Fruit fly (Drosophila melanogaster) whole organism, embryonic: ENCODE measurements around the gene mmy.

Experiments
- CG10147 ChIP-seq: fragments of 200-800 bp; sonication (Bioruptor generic); optimal IDR thresholded peaks from 2 replicates; lab custom pipeline; 2019; ENCODE audit warnings: missing biosample characterization, mild to moderate bottlenecking, missing genetic modification characterization, moderate library complexity
- CG10979 ChIP-seq: fragments of 200-800 bp; sonication (Bioruptor generic); optimal IDR thresholded peaks from 2 replicates; lab custom pipeline; 2018; ENCODE audit warnings: missing biosample characterization, mild to moderate bottlenecking, missing genetic modification characterization, moderate library complexity
- CG12236 ChIP-seq: fragments of 200-800 bp; sonication (Bioruptor generic); optimal IDR thresholded peaks from 2 replicates; lab custom pipeline; 2016; ENCODE audit warnings: missing biosample characterization, missing genetic modification characterization
- CG12942 ChIP-seq: fragments of 200-800 bp; sonication (Bioruptor generic); optimal IDR thresholded peaks from 3 replicates; lab custom pipeline; 2016; ENCODE audit warnings: missing biosample characterization, missing genetic modification characterization
- CG13775 ChIP-seq: fragments of 200-800 bp; sonication (Bioruptor generic); optimal IDR thresholded peaks from 3 replicates; lab custom pipeline; 2017; ENCODE audit warnings: missing biosample characterization, mild to moderate bottlenecking, missing genetic modification characterization
- CG14050 ChIP-seq: fragments of 200-800 bp; sonication (Bioruptor generic); IDR thresholded peaks from 3 replicates; pipeline ENCODE4 v1.3.6; 2022; ENCODE audit warnings: missing biosample characterization, missing genetic modification characterization
- CG14965 ChIP-seq: fragments of 200-800 bp; sonication (Bioruptor generic); optimal IDR thresholded peaks from 2 replicates; lab custom pipeline; 2016; ENCODE audit warnings: missing biosample characterization, missing genetic modification characterization, borderline replicate concordance
- CG15073 ChIP-seq: fragments of 200-800 bp; sonication (Bioruptor generic); optimal IDR thresholded peaks from 2 replicates; lab custom pipeline; 2016; ENCODE audit warnings: missing biosample characterization, missing genetic modification characterization
- CG1602 ChIP-seq: fragments of 200-800 bp; sonication (Bioruptor generic); optimal IDR thresholded peaks from 3 replicates; lab custom pipeline; 2016; ENCODE audit warnings: missing biosample characterization, missing genetic modification characterization
- CG16813 ChIP-seq: fragments of 200-800 bp; sonication (Bioruptor generic); IDR thresholded peaks from 3 replicates; pipeline ENCODE4 v1.3.6; 2022; ENCODE audit warnings: missing biosample characterization, missing genetic modification characterization; ENCODE audit not compliant: partially characterized antibody
- CG16815 ChIP-seq: fragments of 200-800 bp; sonication (Bioruptor generic); optimal IDR thresholded peaks from 3 replicates; lab custom pipeline; 2017; ENCODE audit warnings: missing biosample characterization, mild to moderate bottlenecking, missing genetic modification characterization
- CG18476 ChIP-seq: fragments of 200-800 bp; sonication (Bioruptor generic); optimal IDR thresholded peaks from 2 replicates; lab custom pipeline; 2016; ENCODE audit warnings: missing biosample characterization, mild to moderate bottlenecking, missing genetic modification characterization
- CG31224 ChIP-seq: fragments of 200-800 bp; sonication (Bioruptor generic); IDR thresholded peaks from 2 replicates; pipeline ENCODE4 v1.3.6; 2022; ENCODE audit warnings: missing biosample characterization, missing genetic modification characterization
- CG31365 ChIP-seq: fragments of 200-800 bp; sonication (Bioruptor generic); optimal IDR thresholded peaks from 2 replicates; lab custom pipeline; 2018; ENCODE audit warnings: missing biosample characterization, mild to moderate bottlenecking, missing genetic modification characterization
- CG6254 ChIP-seq: fragments of 200-800 bp; sonication (Bioruptor generic); optimal IDR thresholded peaks from 3 replicates; lab custom pipeline; 2017; ENCODE audit warnings: mild to moderate bottlenecking, missing biosample characterization, missing genetic modification reagents, missing genetic modification characterization
- CG7357 ChIP-seq: fragments of 200-800 bp; sonication (Bioruptor generic); IDR thresholded peaks from 3 replicates; pipeline ENCODE4 v1.3.6; 2022; ENCODE audit warnings: missing biosample characterization, missing genetic modification characterization
- CG7786 ChIP-seq: fragments of 200-800 bp; sonication (Bioruptor generic); optimal IDR thresholded peaks from 2 replicates; lab custom pipeline; 2016; ENCODE audit warnings: missing biosample characterization, missing genetic modification characterization
- CG7987 ChIP-seq: fragments of 200-800 bp; sonication (Bioruptor generic); optimal IDR thresholded peaks from 2 replicates; lab custom pipeline; 2018; ENCODE audit warnings: missing biosample characterization, mild to moderate bottlenecking, missing genetic modification characterization, moderate library complexity
- CG8765 ChIP-seq: fragments of 200-800 bp; sonication (Bioruptor generic); IDR thresholded peaks from 2 replicates; pipeline ENCODE4 v1.3.6; 2022; ENCODE audit warnings: missing biosample characterization, missing genetic modification characterization
- CG9797 ChIP-seq: fragments of 200-800 bp; sonication (Bioruptor generic); optimal IDR thresholded peaks from 3 replicates; lab custom pipeline; 2018; ENCODE audit warnings: missing biosample characterization, mild to moderate bottlenecking, missing genetic modification characterization
- Deaf1 ChIP-seq: fragments of 200-800 bp; optimal IDR thresholded peaks from 3 replicates; lab custom pipeline; 2019; ENCODE audit warnings: missing biosample characterization, mild to moderate bottlenecking, missing genetic modification characterization, moderate library complexity
- Ets65A ChIP-seq: fragments of 200-800 bp; sonication (Bioruptor generic); peaks from one replicate; lab custom pipeline; 2016; ENCODE audit warnings: missing biosample characterization, missing genetic modification characterization
- H15 ChIP-seq: fragments of 200-800 bp; sonication (Bioruptor generic); IDR thresholded peaks from 3 replicates; pipeline ENCODE4 v1.3.6; 2022; ENCODE audit warnings: missing biosample characterization, missing genetic modification characterization
- Hmr ChIP-seq: fragments of 200-800 bp; sonication (Bioruptor generic); optimal IDR thresholded peaks from 3 replicates; lab custom pipeline; 2017; ENCODE audit warnings: mild to moderate bottlenecking, missing biosample characterization, missing genetic modification reagents, missing genetic modification characterization
- Hr78 ChIP-seq, 2 experiments: fragments of 200-800 bp in 1 of 2; fragments of >200 bp in 1 of 2; sonication (Bioruptor generic) in 1 of 2; optimal IDR thresholded peaks; 2 replicates each; lab custom pipeline; 2017 to 2019; ENCODE audit warnings: missing biosample characterization in 2 of 2, missing genetic modification characterization in 2 of 2, mild to moderate bottlenecking in 1 of 2, moderate library complexity in 1 of 2
- NK7.1 ChIP-seq: fragments of 200-800 bp; sonication (Bioruptor generic); optimal IDR thresholded peaks from 3 replicates; lab custom pipeline; 2016; ENCODE audit warnings: missing biosample characterization, missing genetic modification characterization
- Oli ChIP-seq: fragments of 200-800 bp; sonication (Bioruptor generic); optimal IDR thresholded peaks from 2 replicates; lab custom pipeline; 2018; ENCODE audit warnings: missing biosample characterization, mild to moderate bottlenecking, missing genetic modification characterization, moderate library complexity
- Sry-δ ChIP-seq: fragments of 200-800 bp; sonication (Bioruptor generic); optimal IDR thresholded peaks from 2 replicates; lab custom pipeline; 2016; ENCODE audit warnings: missing biosample characterization, missing genetic modification characterization
- Ssrp ChIP-seq: fragments of 200-800 bp; sonication (Bioruptor generic); optimal IDR thresholded peaks from 2 replicates; lab custom pipeline; 2018; ENCODE audit warnings: missing biosample characterization, mild to moderate bottlenecking, missing genetic modification characterization, moderate library complexity
- abd-A ChIP-seq: fragments of 200-800 bp; sonication (Bioruptor generic); optimal IDR thresholded peaks from 3 replicates; lab custom pipeline; 2019; ENCODE audit warnings: missing biosample characterization, mild to moderate bottlenecking, missing genetic modification characterization, moderate library complexity
- ash1 ChIP-seq: fragments of 200-800 bp; sonication (Bioruptor generic); optimal IDR thresholded peaks from 2 replicates; lab custom pipeline; 2018; ENCODE audit warnings: missing biosample characterization, mild to moderate bottlenecking, missing genetic modification characterization
- bigmax ChIP-seq: fragments of 200-800 bp; sonication (Bioruptor generic); optimal IDR thresholded peaks from 2 replicates; lab custom pipeline; 2018; ENCODE audit warnings: missing biosample characterization, mild to moderate bottlenecking, missing genetic modification characterization
- chn ChIP-seq: fragments of 200-800 bp; sonication (Bioruptor generic); optimal IDR thresholded peaks from 2 replicates; lab custom pipeline; 2016; ENCODE audit warnings: missing biosample characterization, missing genetic modification characterization
- dan ChIP-seq: fragments of 200-800 bp; sonication (Bioruptor generic); IDR thresholded peaks from 2 replicates; pipeline ENCODE4 v1.3.6; 2022; ENCODE audit warnings: missing biosample characterization, missing genetic modification characterization
- dmrt99B ChIP-seq: fragments of 200-800 bp; sonication (Bioruptor generic); optimal IDR thresholded peaks from 2 replicates; lab custom pipeline; 2018; ENCODE audit warnings: missing biosample characterization, mild to moderate bottlenecking, missing genetic modification characterization, moderate library complexity
- eyg ChIP-seq: fragments of 200-800 bp; sonication (Bioruptor generic); optimal IDR thresholded peaks from 3 replicates; lab custom pipeline; 2016; ENCODE audit warnings: missing biosample characterization, missing genetic modification characterization
- fd102C ChIP-seq: fragments of 200-800 bp; sonication (Bioruptor generic); optimal IDR thresholded peaks from 2 replicates; lab custom pipeline; 2018; ENCODE audit warnings: missing biosample characterization, mild to moderate bottlenecking, missing genetic modification characterization, moderate library complexity
- gsb ChIP-seq: fragments of 200-800 bp; sonication (Bioruptor generic); IDR thresholded peaks from 2 replicates; pipeline ENCODE4 v1.3.6; 2022; ENCODE audit warnings: missing biosample characterization, missing genetic modification characterization
- gsb-n ChIP-seq: fragments of 200-800 bp; sonication (Bioruptor generic); optimal IDR thresholded peaks from 3 replicates; lab custom pipeline; 2018; ENCODE audit warnings: missing biosample characterization, mild to moderate bottlenecking, missing genetic modification characterization
- hth ChIP-seq: fragments of >200 bp; optimal IDR thresholded peaks from 2 replicates; lab custom pipeline; 2017; ENCODE audit warnings: inconsistent platforms
- lilli ChIP-seq: fragments of 200-800 bp; sonication (Bioruptor generic); optimal IDR thresholded peaks from 3 replicates; lab custom pipeline; 2016; ENCODE audit warnings: missing biosample characterization, missing genetic modification characterization
- luna ChIP-seq: fragments of 200-800 bp; sonication (Bioruptor generic); optimal IDR thresholded peaks from 2 replicates; lab custom pipeline; 2016; ENCODE audit warnings: missing biosample characterization, missing genetic modification characterization
- maf-S ChIP-seq: fragments of 200-800 bp; sonication (Bioruptor generic); optimal IDR thresholded peaks from 2 replicates; lab custom pipeline; 2016; ENCODE audit warnings: missing biosample characterization, missing genetic modification characterization
- pho ChIP-seq: fragments of 200-800 bp; sonication (Bioruptor generic); optimal IDR thresholded peaks from 2 replicates; lab custom pipeline; 2016; ENCODE audit warnings: missing biosample characterization, missing genetic modification characterization
- phol ChIP-seq: fragments of 200-800 bp; sonication (Bioruptor generic); optimal IDR thresholded peaks from 3 replicates; lab custom pipeline; 2018; ENCODE audit warnings: missing biosample characterization, mild to moderate bottlenecking, missing genetic modification characterization, moderate library complexity
- pzg ChIP-seq: fragments of 200-800 bp; sonication (Bioruptor generic); optimal IDR thresholded peaks from 3 replicates; lab custom pipeline; 2018; ENCODE audit warnings: missing biosample characterization, mild to moderate bottlenecking, missing genetic modification characterization, moderate library complexity
- sens-2 ChIP-seq: fragments of 200-800 bp; sonication (Bioruptor generic); IDR thresholded peaks from 2 replicates; pipeline ENCODE4 v1.3.6; 2022; ENCODE audit warnings: missing biosample characterization, missing genetic modification characterization
- tgo ChIP-seq: fragments of 200-800 bp; sonication (Bioruptor generic); IDR thresholded peaks from 3 replicates; pipeline ENCODE4 v1.3.6; 2022; ENCODE audit warnings: missing biosample characterization, missing genetic modification characterization
- tio ChIP-seq: fragments of 200-800 bp; sonication (Bioruptor generic); optimal IDR thresholded peaks from 2 replicates; lab custom pipeline; 2017; ENCODE audit warnings: missing biosample characterization, missing genetic modification characterization, inconsistent platforms
- tup ChIP-seq: fragments of 200-800 bp; sonication (Bioruptor generic); optimal IDR thresholded peaks from 2 replicates; lab custom pipeline; 2016; ENCODE audit warnings: missing biosample characterization, mild to moderate bottlenecking, missing genetic modification characterization, moderate library complexity
- wdn ChIP-seq: fragments of 200-800 bp; sonication (Bioruptor generic); IDR thresholded peaks from 2 replicates; pipeline ENCODE4 v1.3.6; 2022; ENCODE audit warnings: missing biosample characterization, missing genetic modification characterization

The mmy gene

dm6 chr2L:6490783-6491249 lies 17.1 kb upstream of the mmy start, which contains the start of the genes Phf5a and CG31638 (continued):
- TF ChIP-seq Hmr (GFP tag; lab: Kevin White, UChicago) (peak; percentile 96), gsb (GFP tag; lab: Robert Waterston, UW) (peak; percentile 92), Sry-δ (GFP tag; lab: Kevin White, UChicago) (no peak), abd-A (no peak), CG1602 (GFP tag; lab: Kevin White, UChicago) (peak; percentile 95), H15 (peak; percentile 96), CG18476 (GFP tag; lab: Kevin White, UChicago) (peak; percentile 7), CG14965 (GFP tag; lab: Kevin White, UChicago) (no peak), CG7987 (GFP tag; lab: Kevin White, UChicago) (peak; percentile 85), CG7357 (peak; percentile 91), gsb-n (peak; percentile 90), tup (GFP tag; lab: Kevin White, UChicago) (no peak), Hr78 (GFP tag; optimal IDR thresholded peaks at IDR 0.05; lab: Kevin White, UChicago) (no peak), CG31224 (GFP tag; lab: Robert Waterston, UW) (peak; percentile 92), bigmax (GFP tag; lab: Kevin White, UChicago) (peak; percentile 54), CG14050 (GFP tag; lab: Robert Waterston, UW) (peak; percentile 71), pzg (GFP tag; lab: Kevin White, UChicago) (peak; percentile 64), sens-2 (GFP tag; lab: Robert Waterston, UW) (peak; percentile 67), tio (no peak), CG10147 (GFP tag; lab: Kevin White, UChicago) (peak; percentile 52), phol (tag; lab: Kevin White, UChicago) (peak; percentile 98), tgo (peak; percentile 71), maf-S (peak; percentile 61), Ets65A (GFP tag; lab: Kevin White, UChicago) (peak; percentile 95), hth (lab: Kevin White, UChicago) (no peak), CG13775 (peak; percentile 88), CG16815 (GFP tag; lab: Kevin White, UChicago) (peak; percentile 73), CG8765 (GFP tag; lab: Robert Waterston, UW) (peak; percentile 96), CG7786 (GFP tag; lab: Kevin White, UChicago) (peak; percentile 82), eyg (GFP tag; lab: Kevin White, UChicago) (no peak), CG12942 (GFP tag; lab: Kevin White, UChicago) (peak; percentile 93), luna (GFP tag; lab: Kevin White, UChicago) (no peak), dan (peak; percentile 88), chn (GFP tag; lab: Kevin White, UChicago) (peak; percentile 91), CG12236 (peak; percentile 6), lilli (GFP tag; lab: Kevin White, UChicago) (peak; percentile 95), CG16813 (GFP tag; lab: Robert Waterston, UW) (0 out of 3 replicates have a peak, but pooled peaks have one; percentile 14), ash1 (no peak), CG10979 (tag; lab: Kevin White, UChicago) (peak; percentile 95), fd102C (GFP tag; lab: Kevin White, UChicago) (peak; percentile 80), Oli (tag; lab: Kevin White, UChicago) (peak; percentile 89), CG31365 (tag; lab: Kevin White, UChicago) (peak; percentile 35), NK7.1 (GFP tag; lab: Kevin White, UChicago) (no peak), pho (no peak), dmrt99B (tag; lab: Kevin White, UChicago) (peak; percentile 95), wdn (GFP tag; lab: Robert Waterston, UW) (peak; percentile 82), CG15073 (GFP tag; lab: Kevin White, UChicago) (no peak), Deaf1 (tag; lab: Kevin White, UChicago) (peak; percentile 30), CG6254 (GFP tag; lab: Kevin White, UChicago) (peak; percentile 90), Ssrp (tag; lab: Kevin White, UChicago) (peak; percentile 53), CG9797 (GFP tag; lab: Kevin White, UChicago) (peak; percentile 86)
